Worm (Caenorhabditis elegans): ENCODE data around the gene srx-134.
A peak's percentile ranks its signal among the peaks of the same experiment; 100 is the strongest.

srx-134 gene

DNA sequence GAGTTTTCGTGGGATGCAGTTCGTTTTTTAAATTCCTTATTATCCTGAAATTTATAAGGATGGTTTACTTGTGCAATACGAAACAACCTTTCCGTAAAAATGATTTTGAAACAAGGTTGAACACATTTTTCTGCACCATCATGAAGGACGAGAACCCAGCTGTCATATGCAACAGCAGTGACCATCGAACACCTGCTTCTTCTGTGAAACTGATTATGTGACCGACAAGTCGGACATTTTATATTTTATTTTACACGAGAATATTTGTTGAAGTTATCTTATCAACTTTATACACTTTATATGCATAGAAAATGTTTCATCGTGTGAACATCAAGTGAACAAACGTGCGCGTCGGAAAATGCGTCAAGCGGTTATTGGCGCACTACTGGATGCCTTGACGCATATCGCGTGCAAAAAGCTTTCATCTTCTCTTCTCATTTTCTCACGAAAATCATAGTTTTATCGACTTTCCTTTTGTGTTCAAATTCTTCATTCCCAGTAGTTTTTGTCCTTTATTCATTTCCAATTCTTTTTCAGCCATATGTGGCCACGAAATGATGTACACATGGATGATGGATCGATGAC, 37.4 kb downstream of the srx-134 start, which contains the start of gene sel-10 (continued):
- no peak for TF ChIP-seq cebp-1 (GFP tag; IDR thresholded peaks at IDR 0.05)
- no peak for TF ChIP-seq cebp-1 (tag; optimal IDR thresholded peaks at IDR 0.05)
- peak; percentile 77 for TF ChIP-seq mcd-1 (GFP tag; IDR thresholded peaks at IDR 0.05)
- no peak; the same call in none of the 2 replicates for TF ChIP-seq nfyb-1 (GFP tag; IDR thresholded peaks at IDR 0.05)
- TF ChIP-seq ceh-91 (GFP tag; IDR thresholded peaks at IDR 0.05), result no peak
- TF ChIP-seq lin-26 (GFP tag; IDR thresholded peaks at IDR 0.05), result no peak
- no peak for TF ChIP-seq C17E4.6 (GFP tag; IDR thresholded peaks at IDR 0.05)
- TF ChIP-seq pha-4 (tag; optimal IDR thresholded peaks at IDR 0.05), result no peak
- TF ChIP-seq nfya-1 (tag; optimal IDR thresholded peaks at IDR 0.05; ENCODE audit: borderline replicate concordance, insufficient read depth), result no peak
- TF ChIP-seq K12H6.12 (tag; optimal IDR thresholded peaks at IDR 0.05), result peak; percentile 31
- TF ChIP-seq hrde-1 (tag; optimal IDR thresholded peaks at IDR 0.05; ENCODE audit: borderline replicate concordance), result no peak
- no peak for TF ChIP-seq ztf-22 (GFP tag; optimal IDR thresholded peaks at IDR 0.05)
- 0 out of 2 replicates have a peak, but pooled peaks have one; percentile 42 for TF ChIP-seq K11D2.4 (GFP tag; IDR thresholded peaks at IDR 0.05)
- no peak for TF ChIP-seq ztf-3 (GFP tag; optimal IDR thresholded peaks at IDR 0.05)
- peak; percentile 35 for TF ChIP-seq attf-5 (GFP tag; optimal IDR thresholded peaks at IDR 0.05)
- TF ChIP-seq ets-4 (GFP tag; optimal IDR thresholded peaks at IDR 0.05), result no peak
- TF ChIP-seq Y95B8A.8 (GFP tag; IDR thresholded peaks at IDR 0.05), result no peak

ce11 chrV:13816877-13817276, 39.4 kb downstream of the srx-134 start, which contains the start of gene F55B12.2:
Gene F55B12.2 (minus strand): TSS chrV:13816977.
- TF ChIP-seq F23B12.7 (tag; optimal IDR thresholded peaks at IDR 0.05; ENCODE audit: insufficient read depth) (no peak), athp-1 (tag; optimal IDR thresholded peaks at IDR 0.05) (no peak), F39B2.1 (GFP tag; IDR thresholded peaks at IDR 0.05) (no peak), snpc-1.3 (tag; optimal IDR thresholded peaks at IDR 0.05; ENCODE audit: insufficient read depth) (no peak), ekl-4 (GFP tag; IDR thresholded peaks at IDR 0.05) (no peak), ztf-18 (tag; optimal IDR thresholded peaks at IDR 0.05) (no peak), Y53G8AR.9 (GFP tag; conservative IDR thresholded peaks at IDR 0.05) (no peak), ztf-3 (GFP tag; optimal IDR thresholded peaks at IDR 0.05) (no peak)

ce11 chrV:13812931-13813330, 43.3 kb downstream of the srx-134 start, which contains the start of gene ceh-24:
Gene ceh-24 (plus strand): TSS chrV:13813231.
- TF ChIP-seq unc-62 (GFP tag; optimal IDR thresholded peaks at IDR 0.05), result no peak
- TF ChIP-seq F57C9.4 (tag; optimal IDR thresholded peaks at IDR 0.05), result no peak
- TF ChIP-seq C06A6.2 (GFP tag; conservative IDR thresholded peaks at IDR 0.05), result no peak
- no peak for TF ChIP-seq rpc-1 (optimal IDR thresholded peaks at IDR 0.05)
- TF ChIP-seq rpc-1 (tag; optimal IDR thresholded peaks at IDR 0.05), result no peak
- TF ChIP-seq F33H1.4 (GFP tag; IDR thresholded peaks at IDR 0.05), result no peak
- TF ChIP-seq K11D2.4 (GFP tag; IDR thresholded peaks at IDR 0.05), result no peak
- no peak for TF ChIP-seq snpc-1.1 (tag; optimal IDR thresholded peaks at IDR 0.05; ENCODE audit: insufficient read depth)
- no peak for TF ChIP-seq tbp1 (GFP tag; optimal IDR thresholded peaks at IDR 0.05)
- no peak for TF ChIP-seq ztf-28 (GFP tag; IDR thresholded peaks at IDR 0.05)
- TF ChIP-seq snpc-1.3 (tag; optimal IDR thresholded peaks at IDR 0.05; ENCODE audit: insufficient read depth), result no peak
- TF ChIP-seq nhr-27 (tag; optimal IDR thresholded peaks at IDR 0.05), result no peak

ce11 chrV:13812330-13812729, 43.9 kb downstream of the srx-134 start:
- TF ChIP-seq ceh-100 (GFP tag; IDR thresholded peaks at IDR 0.05) (no peak), Y56A3A.18 (GFP tag; IDR thresholded peaks at IDR 0.05) (no peak)
